Fruit fly (Drosophila melanogaster) whole organism, wandering third instar larva: ENCODE results near the gene CG4041.

ENCODE experiments used
- CG9705 ChIP-seq: fragments of 200-800 bp; sonication (Bioruptor generic); optimal IDR thresholded peaks from 2 replicates; lab custom pipeline; 2018; ENCODE audit warnings: missing biosample characterization, mild to moderate bottlenecking, missing genetic modification characterization
- HLH106 ChIP-seq: fragments of 200-800 bp; optimal IDR thresholded peaks from 3 replicates; lab custom pipeline; 2019; ENCODE audit warnings: missing biosample characterization, mild to moderate bottlenecking, missing genetic modification characterization, moderate library complexity
- Hr83 ChIP-seq: fragments of 200-300 bp; sonication (Bioruptor generic); optimal IDR thresholded peaks from 2 replicates; lab custom pipeline; 2016; ENCODE audit warnings: missing biosample characterization, mild to moderate bottlenecking, missing genetic modification characterization, moderate library complexity; ENCODE audit not compliant: poor library complexity, severe bottlenecking
- Jra ChIP-seq: sonication (Bioruptor generic); optimal IDR thresholded peaks from 2 replicates; lab custom pipeline; 2016; ENCODE audit warnings: missing biosample characterization, missing genetic modification characterization
- Mio ChIP-seq: sonication (Bioruptor generic); optimal IDR thresholded peaks from 2 replicates; lab custom pipeline; 2016; ENCODE audit warnings: missing biosample characterization, missing genetic modification characterization
- Rel ChIP-seq, 2 experiments: fragments of 200-800 bp; sonication (Bioruptor generic) in 1 of 2; optimal IDR thresholded peaks; 2 replicates in 1 of 2; 3 replicates in 1 of 2; lab custom pipeline; 2016 to 2019; ENCODE audit warnings: mild to moderate bottlenecking in 2 of 2, missing biosample characterization in 2 of 2, missing genetic modification characterization in 2 of 2, moderate library complexity in 1 of 2
- Sp1 ChIP-seq: fragments of 200-800 bp; sonication (Bioruptor generic); optimal IDR thresholded peaks from 3 replicates; lab custom pipeline; 2019; ENCODE audit warnings: missing biosample characterization, mild to moderate bottlenecking, missing genetic modification characterization, moderate library complexity
- dmrt93B ChIP-seq: fragments of 200-800 bp; sonication (Bioruptor generic); optimal IDR thresholded peaks from 2 replicates; lab custom pipeline; 2018; ENCODE audit warnings: missing biosample characterization, mild to moderate bottlenecking, missing genetic modification characterization
- foxo ChIP-seq, 2 experiments: fragments of 200-800 bp; sonication (Bioruptor generic); optimal IDR thresholded peaks; 2 replicates in 1 of 2; 3 replicates in 1 of 2; lab custom pipeline; 2016 to 2017; ENCODE audit warnings: missing biosample characterization in 2 of 2, missing genetic modification characterization in 2 of 2
- pan ChIP-seq: fragments of >200 bp; optimal IDR thresholded peaks from 2 replicates; lab custom pipeline; 2017
- psq ChIP-seq: fragments of 200-800 bp; sonication (Bioruptor generic); optimal IDR thresholded peaks from 3 replicates; lab custom pipeline; 2017; ENCODE audit warnings: missing biosample characterization, mild to moderate bottlenecking, missing genetic modification characterization, moderate library complexity
- usp ChIP-seq: fragments of >200 bp; optimal IDR thresholded peaks from 2 replicates; lab custom pipeline; 2017; ENCODE audit warnings: missing biosample characterization, missing genetic modification characterization

dm6 chrX:4908926-4909432, 9.3 kb downstream of the CG4041 start, which contains the start of gene CG32772:
- TF ChIP-seq psq (peak; percentile 61), Mio (peak; percentile 2), Rel (GFP tag; optimal IDR thresholded peaks at IDR 0.05; lab: Kevin White, UChicago) (peak; percentile 93), Rel (tag; optimal IDR thresholded peaks at IDR 0.05; lab: Kevin White, UChicago) (peak; percentile 79), pan (lab: Kevin White, UChicago) (no peak), foxo (GFP tag; optimal IDR thresholded peaks at IDR 0.05; lab: Kevin White, UChicago) (peak; percentile 32 to 86), CG9705 (GFP tag; lab: Kevin White, UChicago) (peak; percentile 80), Jra (GFP tag; lab: Kevin White, UChicago) (peak; percentile 40), usp (GFP tag; lab: Kevin White, UChicago) (no peak), HLH106 (peak; percentile 59), dmrt93B (peak; percentile 67), Sp1 (GFP tag; lab: Kevin White, UChicago) (peak; percentile 98), Hr83 (GFP tag; lab: Kevin White, UChicago) (no peak)
